Worm (Caenorhabditis elegans) whole organism, L4 larva: ENCODE results near the gene M176.5.

Experiments used
- egl-27 ChIP-seq: sonication (generic microtip); optimal IDR thresholded peaks from 3 replicates; lab custom pipeline; 2017; ENCODE audit warnings: missing biosample characterization, missing genetic modification reagents, missing genetic modification characterization
- lin-39 ChIP-seq: fragments of 150-350 bp; optimal IDR thresholded peaks from 2 replicates; lab custom pipeline; 2014; ENCODE audit warnings: missing biosample characterization, missing genetic modification reagents, missing genetic modification characterization
- mdl-1 ChIP-seq, 2 experiments: fragments of 150-350 bp in 1 of 2; sonication (generic microtip) in 1 of 2; optimal IDR thresholded peaks; 2 replicates each; lab custom pipeline; 2014 to 2017; ENCODE audit warnings: missing biosample characterization in 2 of 2, missing genetic modification characterization in 2 of 2
- mep-1 ChIP-seq: fragments of 150-350 bp; sonication (generic microtip); optimal IDR thresholded peaks from 3 replicates; lab custom pipeline; 2014; ENCODE audit warnings: missing biosample characterization, missing genetic modification characterization
- nhr-11 ChIP-seq: fragments of 150-350 bp; optimal IDR thresholded peaks from 2 replicates; lab custom pipeline; 2014; ENCODE audit warnings: missing biosample characterization, missing genetic modification characterization
- nhr-237 ChIP-seq: sonication (generic microtip); optimal IDR thresholded peaks from 2 replicates; lab custom pipeline; 2017; ENCODE audit warnings: missing biosample characterization, missing genetic modification characterization
- nhr-42 ChIP-seq: fragments of 200-800 bp; sonication (Bioruptor generic); IDR thresholded peaks from 2 replicates; pipeline ENCODE4 v1.3.6; 2022; ENCODE audit warnings: missing genetic modification characterization, missing compliant biosample characterization
- ztf-11 ChIP-seq: fragments of 150-350 bp; optimal IDR thresholded peaks from 2 replicates; lab custom pipeline; 2014; ENCODE audit warnings: missing biosample characterization, missing genetic modification characterization

- TF ChIP-seq mdl-1 (tag; optimal IDR thresholded peaks at IDR 0.05; lab: Kevin White, UChicago) (no peak), lin-39 (no peak), nhr-11 (tag; lab: Kevin White, UChicago) (no peak), mep-1 (no peak), nhr-42 (GFP tag; lab: Robert Waterston, UW) (no peak), nhr-237 (tag; lab: Kevin White, UChicago) (no peak), ztf-11 (tag; lab: Kevin White, UChicago) (no peak), egl-27 (tag; lab: Kevin White, UChicago) (no peak)
These were observed 5.6 kb downstream of the M176.5 start, which contains the start of gene M176.11 for ce11 chrII:9421969-9422368.
